Worm (Caenorhabditis elegans): ENCODE measurements around the gene C34E10.10.

- TF ChIP-seq zim-3 (tag; optimal IDR thresholded peaks at IDR 0.05), result no peak
- no peak for TF ChIP-seq nhr-90 (tag; optimal IDR thresholded peaks at IDR 0.05)
- no peak for TF ChIP-seq snpc-1.3 (tag; optimal IDR thresholded peaks at IDR 0.05; ENCODE audit: insufficient read depth)
- TF ChIP-seq B0261.1 (tag; optimal IDR thresholded peaks at IDR 0.05), result no peak
- no peak for TF ChIP-seq ets-4 (GFP tag; optimal IDR thresholded peaks at IDR 0.05)
- TF ChIP-seq dox-1 (GFP tag; IDR thresholded peaks at IDR 0.05), result no peak
- no peak for TF ChIP-seq K11D2.4 (GFP tag; IDR thresholded peaks at IDR 0.05)
- TF ChIP-seq ceh-58 (GFP tag; IDR thresholded peaks at IDR 0.05), result no peak
- TF ChIP-seq unc-62 (GFP tag; optimal IDR thresholded peaks at IDR 0.05), result no peak
- no peak for TF ChIP-seq ztf-26 (tag; optimal IDR thresholded peaks at IDR 0.05)
- TF ChIP-seq hrde-1 (tag; optimal IDR thresholded peaks at IDR 0.05; ENCODE audit: borderline replicate concordance), result no peak
- no peak for TF ChIP-seq hlh-12 (tag; optimal IDR thresholded peaks at IDR 0.05)
These were observed 26.4 kb upstream of the C34E10.10 start, which contains the start of the genes sumv-1 and gop-1 for ce11 chrIII:5254108-5254507.
